Fruit fly (Drosophila melanogaster) whole organism, adult: ENCODE results near the gene CG10038.

Experiments
- CG12768 ChIP-seq: fragments of 200-800 bp; sonication (Bioruptor generic); optimal IDR thresholded peaks from 2 replicates; lab custom pipeline; 2017; ENCODE audit warnings: missing biosample characterization, missing genetic modification characterization, mild to moderate bottlenecking, moderate library complexity, missing genetic modification reagents
- CG14711 ChIP-seq: fragments of 200-800 bp; sonication (Bioruptor generic); optimal IDR thresholded peaks from 2 replicates; lab custom pipeline; 2018; ENCODE audit warnings: missing biosample characterization, mild to moderate bottlenecking, missing genetic modification characterization, moderate library complexity
- CG5204 ChIP-seq: fragments of 200-800 bp; sonication (Bioruptor generic); optimal IDR thresholded peaks from 2 replicates; lab custom pipeline; 2016; ENCODE audit warnings: missing biosample characterization, missing genetic modification characterization
- CG7045 ChIP-seq: fragments of 200-800 bp; sonication (Bioruptor generic); optimal IDR thresholded peaks from 2 replicates; lab custom pipeline; 2017; ENCODE audit warnings: missing biosample characterization, mild to moderate bottlenecking, missing genetic modification characterization
- Crg-1 ChIP-seq: fragments of 200-800 bp; sonication (Bioruptor generic); optimal IDR thresholded peaks from 2 replicates; lab custom pipeline; 2016; ENCODE audit warnings: missing biosample characterization, missing genetic modification characterization
- bab1 ChIP-seq: fragments of 200-800 bp; sonication (Bioruptor generic); optimal IDR thresholded peaks from 3 replicates; lab custom pipeline; 2019; ENCODE audit warnings: missing biosample characterization, mild to moderate bottlenecking, missing genetic modification characterization, moderate library complexity
- cic ChIP-seq: fragments of 200-800 bp; sonication (Bioruptor generic); optimal IDR thresholded peaks from 2 replicates; lab custom pipeline; 2017; ENCODE audit warnings: missing biosample characterization, mild to moderate bottlenecking, missing genetic modification characterization, moderate library complexity
- kay ChIP-seq: fragments of 200-800 bp; sonication (Bioruptor generic); peaks from one replicate; lab custom pipeline; 2016; ENCODE audit warnings: missing biosample characterization, missing genetic modification characterization, borderline replicate concordance
- ovo ChIP-seq: fragments of 200-800 bp; sonication (Bioruptor generic); optimal IDR thresholded peaks from 2 replicates; lab custom pipeline; 2016; ENCODE audit warnings: missing biosample characterization, missing genetic modification characterization
- tj ChIP-seq: fragments of 200-800 bp; sonication (Bioruptor generic); optimal IDR thresholded peaks from 3 replicates; lab custom pipeline; 2017; ENCODE audit warnings: missing biosample characterization, mild to moderate bottlenecking, missing genetic modification characterization, moderate library complexity
- toe ChIP-seq: fragments of 200-800 bp; sonication (Bioruptor generic); optimal IDR thresholded peaks from 2 replicates; lab custom pipeline; 2016; ENCODE audit warnings: missing biosample characterization, missing genetic modification characterization

DNA sequence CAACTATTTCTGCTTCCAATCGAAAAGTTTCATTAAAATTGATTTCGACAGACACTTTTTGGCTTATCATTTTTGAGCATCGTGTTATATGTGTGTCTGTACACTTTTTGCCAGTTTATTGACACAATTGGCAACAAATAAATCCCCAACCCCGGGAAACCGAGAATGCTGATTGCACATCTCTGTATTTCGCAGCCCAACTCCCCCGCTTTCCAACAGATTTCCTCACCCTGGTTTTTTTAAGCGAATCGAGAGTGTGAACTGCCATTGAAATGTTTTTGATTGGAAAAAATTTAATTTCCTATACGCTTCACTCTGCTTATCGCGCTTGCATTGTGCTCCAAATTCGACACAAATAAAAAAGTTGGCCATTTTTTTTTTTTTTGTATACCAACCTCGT, 23.6 kb downstream of the CG10038 start:
- TF ChIP-seq kay (GFP tag; lab: Kevin White, UChicago), result no peak
- TF ChIP-seq CG7045 (GFP tag; lab: Kevin White, UChicago), result no peak
- TF ChIP-seq tj (GFP tag; lab: Kevin White, UChicago), result no peak
- TF ChIP-seq Crg-1 (GFP tag; lab: Kevin White, UChicago), result no peak
- no peak for TF ChIP-seq toe (GFP tag; lab: Kevin White, UChicago)
- TF ChIP-seq cic, result no peak
- no peak for TF ChIP-seq bab1
- TF ChIP-seq CG12768 (GFP tag; lab: Kevin White, UChicago), result no peak
- no peak for TF ChIP-seq ovo (GFP tag; lab: Kevin White, UChicago)
- no peak for TF ChIP-seq CG14711
- no peak for TF ChIP-seq CG5204 (GFP tag; lab: Kevin White, UChicago)
